Fruit fly (Drosophila melanogaster): ENCODE results near the gene CG15546.
A peak's percentile ranks its signal among the peaks of the same experiment; 100 is the strongest.

The CG15546 gene

DNA sequence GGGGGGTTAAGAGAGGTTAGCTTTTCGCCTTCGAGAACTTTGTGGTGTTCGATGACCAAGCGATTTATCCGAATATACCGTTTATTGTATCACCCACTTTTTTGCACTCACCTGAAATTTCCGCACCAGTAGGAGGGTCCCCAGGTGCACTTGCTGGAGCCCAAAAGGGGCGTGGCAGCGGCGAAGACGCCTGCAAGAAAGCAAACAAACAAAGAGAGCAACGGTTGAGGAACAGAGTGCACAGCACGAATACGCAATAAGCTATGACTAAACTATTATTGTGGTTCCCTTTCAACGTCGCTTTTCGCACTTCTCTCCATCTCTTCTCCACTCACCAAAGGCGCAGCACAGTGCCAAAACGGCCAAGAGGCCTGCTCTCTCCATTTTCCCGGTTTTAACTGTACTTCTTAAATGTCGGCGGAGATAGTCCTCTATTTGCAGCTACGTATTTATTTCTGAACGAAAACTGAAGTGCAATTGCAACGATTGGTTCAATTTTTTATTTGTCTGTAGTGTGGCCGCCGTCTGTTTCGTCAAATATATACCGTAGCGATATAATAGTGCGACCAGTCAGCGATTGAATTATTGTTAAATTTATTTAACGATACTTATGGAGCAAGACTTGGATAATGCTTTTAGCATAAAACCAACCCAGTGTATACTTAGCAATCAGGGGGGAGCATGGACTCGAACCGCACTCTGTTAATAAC lies 12.7 kb upstream of the CG15546 start, which contains the start of gene Sap-r (continued):
- no peak for TF ChIP-seq CG2202 (tag; optimal IDR thresholded peaks at IDR 0.05)
- TF ChIP-seq CG33213 (GFP tag; optimal IDR thresholded peaks at IDR 0.05) = peak; percentile 83
- no peak for TF ChIP-seq slp2 (GFP tag; optimal IDR thresholded peaks at IDR 0.05)
- TF ChIP-seq dpn (GFP tag; optimal IDR thresholded peaks at IDR 0.05) = no peak
- peak; percentile 77; the same call in 1 of the 2 replicates for TF ChIP-seq inv (GFP tag; IDR thresholded peaks at IDR 0.05; ENCODE audit: partially characterized antibody)
- no peak for TF ChIP-seq CG18262 (tag; optimal IDR thresholded peaks at IDR 0.05)
- peak; percentile 24 for TF ChIP-seq pho (GFP tag; optimal IDR thresholded peaks at IDR 0.05)
- no peak for TF ChIP-seq CG1792 (GFP tag; optimal IDR thresholded peaks at IDR 0.05)
- no peak for TF ChIP-seq CG8388 (GFP tag; optimal IDR thresholded peaks at IDR 0.05)
- TF ChIP-seq Dfd (GFP tag; optimal IDR thresholded peaks at IDR 0.05) = no peak
- TF ChIP-seq pros (GFP tag; optimal IDR thresholded peaks at IDR 0.05) = no peak
- TF ChIP-seq Xbp1 (GFP tag; optimal IDR thresholded peaks at IDR 0.05) = peak; percentile 29
- 0 out of 2 replicates have a peak, but pooled peaks have one; percentile 28 for TF ChIP-seq CG2129 (GFP tag; IDR thresholded peaks at IDR 0.05; ENCODE audit: partially characterized antibody)
- TF ChIP-seq CG12071 (GFP tag; optimal IDR thresholded peaks at IDR 0.05) = no peak
- no peak for TF ChIP-seq Atf3 (GFP tag; optimal IDR thresholded peaks at IDR 0.05)
- TF ChIP-seq da (GFP tag; optimal IDR thresholded peaks at IDR 0.05) = no peak
- no peak for TF ChIP-seq Taf1 (GFP tag; IDR thresholded peaks at IDR 0.05)
- TF ChIP-seq phol (tag; optimal IDR thresholded peaks at IDR 0.05) = peak; percentile 49
- no peak for TF ChIP-seq CG12744 (GFP tag; optimal IDR thresholded peaks at IDR 0.05)
- TF ChIP-seq mirr (GFP tag; optimal IDR thresholded peaks at IDR 0.05) = no peak
- TF ChIP-seq CG9817 (tag; optimal IDR thresholded peaks at IDR 0.05) = no peak
- TF ChIP-seq CG3407 (GFP tag; optimal IDR thresholded peaks at IDR 0.05) = no peak
- TF ChIP-seq stwl (tag; optimal IDR thresholded peaks at IDR 0.05) = peak; percentile 91
- TF ChIP-seq CG4854 (GFP tag; optimal IDR thresholded peaks at IDR 0.05) = peak; percentile 30
- peak; percentile 8 for TF ChIP-seq CG13424 (tag; optimal IDR thresholded peaks at IDR 0.05)
- TF ChIP-seq H15 (GFP tag; IDR thresholded peaks at IDR 0.05) = no peak
- TF ChIP-seq Side (GFP tag; optimal IDR thresholded peaks at IDR 0.05) = no peak
- no peak for TF ChIP-seq Sry-β (GFP tag; optimal IDR thresholded peaks at IDR 0.05)
- no peak for TF ChIP-seq CG1529 (GFP tag; optimal IDR thresholded peaks at IDR 0.05)
- no peak for TF ChIP-seq emc (GFP tag; optimal IDR thresholded peaks at IDR 0.05)
- no peak for TF ChIP-seq h (optimal IDR thresholded peaks at IDR 0.05)
- TF ChIP-seq gcm (GFP tag; optimal IDR thresholded peaks at IDR 0.05) = no peak
- TF ChIP-seq Lpt (GFP tag; optimal IDR thresholded peaks at IDR 0.05) = no peak
- peak; percentile 98 for TF ChIP-seq pita (GFP tag; optimal IDR thresholded peaks at IDR 0.05)
- no peak for TF ChIP-seq E2f1 (GFP tag; IDR thresholded peaks at IDR 0.05)
- peak; percentile 59 for TF ChIP-seq CG10267 (tag; optimal IDR thresholded peaks at IDR 0.05)
- peak; percentile 44 for TF ChIP-seq CG8290 (GFP tag; optimal IDR thresholded peaks at IDR 0.05)
- TF ChIP-seq CG8290 (tag; optimal IDR thresholded peaks at IDR 0.05) = peak in 1 of 2 experiments; percentile 84
- no peak for TF ChIP-seq CG3281 (GFP tag; optimal IDR thresholded peaks at IDR 0.05)
- no peak for TF ChIP-seq CG31224 (GFP tag; IDR thresholded peaks at IDR 0.05)
- no peak for TF ChIP-seq PHDP (tag; optimal IDR thresholded peaks at IDR 0.05)
- no peak for TF ChIP-seq org-1 (GFP tag; optimal IDR thresholded peaks at IDR 0.05)
- no peak for TF ChIP-seq Xrp1 (GFP tag; IDR thresholded peaks at IDR 0.05)
- peak; percentile 60 for TF ChIP-seq CG12769 (tag; optimal IDR thresholded peaks at IDR 0.05)
- TF ChIP-seq CG18476 (GFP tag; optimal IDR thresholded peaks at IDR 0.05) = no peak
- peak; percentile 82 for TF ChIP-seq gro (GFP tag; optimal IDR thresholded peaks at IDR 0.05)
- TF ChIP-seq CG16813 (GFP tag; IDR thresholded peaks at IDR 0.05; ENCODE audit: partially characterized antibody) = peak; percentile 79
- no peak for TF ChIP-seq CG10209 (GFP tag; optimal IDR thresholded peaks at IDR 0.05)
- peak in 1 of 2 experiments; percentile 41 for TF ChIP-seq Pdp1 (GFP tag; optimal IDR thresholded peaks at IDR 0.05)
- no peak for TF ChIP-seq nau (GFP tag; optimal IDR thresholded peaks at IDR 0.05)
